Worm (Caenorhabditis elegans) whole organism, L4 larva: ENCODE data around the gene R03G8.3.
A peak's percentile ranks its signal among the peaks of the same experiment; 100 is the strongest.

Experiments used
- D1046.2 ChIP-seq: fragments of 200-800 bp; sonication (Bioruptor generic); IDR thresholded peaks from 2 replicates; pipeline ENCODE4 v1.3.6; 2022; ENCODE audit warnings: missing genetic modification characterization, missing compliant biosample characterization
- F37D6.2 ChIP-seq: sonication (generic microtip); optimal IDR thresholded peaks from 2 replicates; lab custom pipeline; 2016; ENCODE audit warnings: mild to moderate bottlenecking, missing genetic modification characterization, missing compliant biosample characterization
- F44E2.7 ChIP-seq: fragments of 200-800 bp; sonication (Bioruptor generic); IDR thresholded peaks from 2 replicates; pipeline ENCODE4 v2.1.2; 2022; ENCODE audit warnings: missing genetic modification characterization, missing compliant biosample characterization
- R02D3.7 ChIP-seq: fragments of 150-350 bp; sonication (generic microtip); optimal IDR thresholded peaks from 3 replicates; lab custom pipeline; 2014; ENCODE audit warnings: missing biosample characterization, missing genetic modification characterization
- Y105C5A.15 ChIP-seq: fragments of 200-800 bp; sonication (Bioruptor generic); IDR thresholded peaks from 2 replicates; pipeline ENCODE4 v1.3.6; 2022; ENCODE audit warnings: missing genetic modification characterization, missing compliant biosample characterization
- Y5F2A.4 ChIP-seq: fragments of 200-800 bp; sonication (Bioruptor generic); optimal IDR thresholded peaks from 2 replicates; lab custom pipeline; 2018; ENCODE audit warnings: mild to moderate bottlenecking, missing genetic modification characterization, missing compliant biosample characterization
- ZK337.2 ChIP-seq: fragments of 200-800 bp; sonication (Bioruptor generic); IDR thresholded peaks from 2 replicates; pipeline ENCODE4 v1.3.6; 2022; ENCODE audit warnings: missing genetic modification reagents, missing genetic modification characterization, missing compliant biosample characterization
- ama-1 ChIP-seq: fragments of 150-350 bp; optimal IDR thresholded peaks from 2 replicates; lab custom pipeline; 2014; ENCODE audit warnings: inconsistent platforms, mixed read lengths
- arid-1 ChIP-seq: fragments of 200-800 bp; sonication (Bioruptor generic); conservative IDR thresholded peaks from 2 replicates; pipeline ENCODE4 v1.3.6; 2022; ENCODE audit warnings: missing genetic modification reagents, missing genetic modification characterization, missing compliant biosample characterization
- ceh-20 ChIP-seq: fragments of 200-800 bp; sonication (Bioruptor generic); IDR thresholded peaks from 2 replicates; pipeline ENCODE4 v1.3.6; 2022; ENCODE audit warnings: missing genetic modification reagents, missing genetic modification characterization, missing compliant biosample characterization
- ceh-44 ChIP-seq: fragments of 200-800 bp; sonication (Bioruptor generic); IDR thresholded peaks from 2 replicates; pipeline ENCODE4 v1.3.6; 2022; ENCODE audit warnings: missing genetic modification reagents, missing genetic modification characterization, missing compliant biosample characterization
- ceh-62 ChIP-seq: sonication (generic microtip); optimal IDR thresholded peaks from 2 replicates; lab custom pipeline; 2017; ENCODE audit warnings: missing biosample characterization, missing genetic modification characterization
- ceh-82 ChIP-seq: sonication (generic microtip); optimal IDR thresholded peaks from 2 replicates; lab custom pipeline; 2017; ENCODE audit warnings: missing biosample characterization, missing genetic modification characterization
- ces-1 ChIP-seq: fragments of 150-350 bp; sonication (generic microtip); optimal IDR thresholded peaks from 4 replicates; lab custom pipeline; 2014; ENCODE audit warnings: missing biosample characterization, missing genetic modification reagents, missing genetic modification characterization
- cey-2 ChIP-seq: sonication (generic microtip); optimal IDR thresholded peaks from 3 replicates; lab custom pipeline; 2017; ENCODE audit warnings: missing genetic modification characterization, mild to moderate bottlenecking, missing compliant biosample characterization, antibody characterized with exemption, borderline replicate concordance; ENCODE audit not compliant: insufficient read depth
- daf-16 ChIP-seq, 3 experiments: sonication (generic microtip); optimal IDR thresholded peaks; 2 replicates each; lab custom pipeline; 2016 to 2017; ENCODE audit warnings: missing genetic modification characterization in 3 of 3, missing genetic modification reagents in 3 of 3, mild to moderate bottlenecking in 2 of 3, missing compliant biosample characterization in 2 of 3, missing biosample characterization in 1 of 3, moderate library complexity in 1 of 3
- dmd-6 ChIP-seq: fragments of 200-800 bp; sonication (Bioruptor generic); IDR thresholded peaks from 2 replicates; pipeline ENCODE4 v1.3.6; 2022; ENCODE audit warnings: missing genetic modification reagents, missing genetic modification characterization, missing compliant biosample characterization
- dmd-8 ChIP-seq: fragments of 200-800 bp; sonication (Bioruptor generic); IDR thresholded peaks from 2 replicates; pipeline ENCODE4 v1.3.6; 2022; ENCODE audit warnings: missing genetic modification characterization, missing compliant biosample characterization
- dpl-1 ChIP-seq: fragments of 150-350 bp; optimal IDR thresholded peaks from 2 replicates; lab custom pipeline; 2014; ENCODE audit warnings: missing biosample characterization, missing genetic modification reagents, missing genetic modification characterization
- fos-1 ChIP-seq: fragments of 150-350 bp; optimal IDR thresholded peaks from 2 replicates; lab custom pipeline; 2014; ENCODE audit warnings: missing biosample characterization, missing genetic modification characterization
- hlh-11 ChIP-seq: fragments of 200-800 bp; sonication (Bioruptor generic); optimal IDR thresholded peaks from 2 replicates; lab custom pipeline; 2018; ENCODE audit warnings: mild to moderate bottlenecking, missing genetic modification characterization, missing compliant biosample characterization
- hmg-1.1 ChIP-seq: fragments of 200-800 bp; sonication (Bioruptor generic); IDR thresholded peaks from 2 replicates; pipeline ENCODE4 v1.3.6; 2022; ENCODE audit warnings: missing genetic modification reagents, missing genetic modification characterization, missing compliant biosample characterization
- lin-29 ChIP-seq: fragments of 200-800 bp; sonication (Bioruptor generic); IDR thresholded peaks from 2 replicates; pipeline ENCODE4 v1.3.6; 2022; ENCODE audit warnings: missing genetic modification reagents, missing genetic modification characterization, missing compliant biosample characterization
- lin-39 ChIP-seq: fragments of 150-350 bp; optimal IDR thresholded peaks from 2 replicates; lab custom pipeline; 2014; ENCODE audit warnings: missing biosample characterization, missing genetic modification reagents, missing genetic modification characterization
- mdl-1 ChIP-seq, 2 experiments: fragments of 150-350 bp in 1 of 2; sonication (generic microtip) in 1 of 2; optimal IDR thresholded peaks; 2 replicates each; lab custom pipeline; 2014 to 2017; ENCODE audit warnings: missing biosample characterization in 2 of 2, missing genetic modification characterization in 2 of 2
- mdt-29 ChIP-seq: fragments of 200-800 bp; sonication (Bioruptor generic); IDR thresholded peaks from 2 replicates; pipeline ENCODE4 v1.3.6; 2022; ENCODE audit warnings: missing genetic modification reagents, missing genetic modification characterization, missing compliant biosample characterization
- mes-2 ChIP-seq: sonication (generic microtip); optimal IDR thresholded peaks from 2 replicates; lab custom pipeline; 2016; ENCODE audit warnings: missing genotype, mild to moderate bottlenecking, missing genetic modification characterization, missing compliant biosample characterization; ENCODE audit not compliant: poor library complexity, severe bottlenecking
- mxl-3 ChIP-seq: fragments of 200-800 bp; sonication (Bioruptor generic); optimal IDR thresholded peaks from 2 replicates; lab custom pipeline; 2018; ENCODE audit warnings: mild to moderate bottlenecking, missing genetic modification characterization, missing compliant biosample characterization
- nhr-10 ChIP-seq: fragments of 150-350 bp; optimal IDR thresholded peaks from 2 replicates; lab custom pipeline; 2014; ENCODE audit warnings: missing biosample characterization, missing genetic modification characterization
- nhr-102 ChIP-seq: sonication (generic microtip); optimal IDR thresholded peaks from 2 replicates; lab custom pipeline; 2016; ENCODE audit warnings: mild to moderate bottlenecking, missing genetic modification characterization, moderate library complexity, missing compliant biosample characterization
- nhr-11 ChIP-seq: fragments of 150-350 bp; optimal IDR thresholded peaks from 2 replicates; lab custom pipeline; 2014; ENCODE audit warnings: missing biosample characterization, missing genetic modification characterization
- nhr-41 ChIP-seq: fragments of 200-800 bp; sonication (Bioruptor generic); IDR thresholded peaks from 2 replicates; pipeline ENCODE4 v1.3.6; 2022; ENCODE audit warnings: missing genetic modification reagents, missing genetic modification characterization, missing compliant biosample characterization
- nhr-76 ChIP-seq: fragments of 150-350 bp; optimal IDR thresholded peaks from 2 replicates; lab custom pipeline; 2014; ENCODE audit warnings: missing biosample characterization, missing genetic modification characterization
- nhr-77 ChIP-seq: fragments of 150-350 bp; optimal IDR thresholded peaks from 2 replicates; lab custom pipeline; 2014; ENCODE audit warnings: missing biosample characterization, missing genetic modification characterization
- pqm-1 ChIP-seq: sonication (generic microtip); optimal IDR thresholded peaks from 2 replicates; lab custom pipeline; 2017; ENCODE audit warnings: missing biosample characterization, missing genetic modification characterization
- rbr-2 ChIP-seq: sonication (generic microtip); optimal IDR thresholded peaks from 2 replicates; lab custom pipeline; 2016; ENCODE audit warnings: missing genotype, missing genetic modification characterization, missing compliant biosample characterization
- saeg-2 ChIP-seq: fragments of 200-800 bp; sonication (Bioruptor generic); IDR thresholded peaks from 2 replicates; pipeline ENCODE4 v1.3.6; 2022; ENCODE audit warnings: missing genetic modification reagents, missing genetic modification characterization, missing compliant biosample characterization
- skn-1 ChIP-seq: fragments of 150-350 bp; optimal IDR thresholded peaks from 2 replicates; lab custom pipeline; 2014; ENCODE audit warnings: missing biosample characterization, missing genetic modification characterization
- snpc-4 ChIP-seq: fragments of 150-350 bp; optimal IDR thresholded peaks from 2 replicates; lab custom pipeline; 2014; ENCODE audit warnings: missing biosample characterization, missing genetic modification characterization
- spr-1 ChIP-seq: sonication (generic microtip); optimal IDR thresholded peaks from 2 replicates; lab custom pipeline; 2016; ENCODE audit warnings: mild to moderate bottlenecking, missing genetic modification characterization, missing compliant biosample characterization
- spr-3 ChIP-seq: fragments of 200-800 bp; sonication (Bioruptor generic); optimal IDR thresholded peaks from 2 replicates; lab custom pipeline; 2018; ENCODE audit warnings: mild to moderate bottlenecking, missing genetic modification characterization, missing compliant biosample characterization
- tra-1 ChIP-seq: fragments of 200-800 bp; sonication (Bioruptor generic); IDR thresholded peaks from 2 replicates; pipeline ENCODE4 v1.3.6; 2022; ENCODE audit warnings: missing genetic modification reagents, missing genetic modification characterization, missing compliant biosample characterization
- unc-130 ChIP-seq: sonication (generic microtip); optimal IDR thresholded peaks from 2 replicates; lab custom pipeline; 2016; ENCODE audit warnings: missing genetic modification reagents, missing genetic modification characterization, missing compliant biosample characterization
- unc-62 ChIP-seq, 3 experiments: fragments of 150-350 bp in 1 of 3; sonication (generic microtip); optimal IDR thresholded peaks in 2 of 3; peaks in 1 of 3; 1 replicate in 1 of 3; 2 replicates in 2 of 3; lab custom pipeline; 2014 to 2017; ENCODE audit warnings: missing biosample characterization in 3 of 3, missing genetic modification characterization in 3 of 3, missing genetic modification reagents in 3 of 3, missing genotype in 1 of 3
- vab-7 ChIP-seq: fragments of 200-800 bp; sonication (Bioruptor generic); IDR thresholded peaks from 2 replicates; pipeline ENCODE4 v1.3.6; 2022; ENCODE audit warnings: missing genetic modification reagents, missing genetic modification characterization, missing compliant biosample characterization
- zfp-2 ChIP-seq: sonication (generic microtip); optimal IDR thresholded peaks from 2 replicates; lab custom pipeline; 2016; ENCODE audit warnings: mild to moderate bottlenecking, missing genetic modification characterization, missing compliant biosample characterization
- zfp-3 ChIP-seq: fragments of 200-800 bp; sonication (Bioruptor generic); conservative IDR thresholded peaks from 2 replicates; pipeline ENCODE4 v1.3.6; 2022; ENCODE audit warnings: missing genetic modification reagents, missing genetic modification characterization, missing compliant biosample characterization
- ztf-11 ChIP-seq: fragments of 150-350 bp; optimal IDR thresholded peaks from 2 replicates; lab custom pipeline; 2014; ENCODE audit warnings: missing biosample characterization, missing genetic modification characterization

R03G8.3 gene

ce11 chrX:13108664-13109063 is 17.9 kb downstream of the R03G8.3 start (continued):
- TF ChIP-seq nhr-76 (tag; lab: Kevin White, UChicago), result no peak
- no peak for TF ChIP-seq mes-2
- TF ChIP-seq Y5F2A.4 (GFP tag; lab: Kevin White, UChicago), result no peak
- peak; percentile 29; the same call in 1 of the 2 replicates for TF ChIP-seq hmg-1.1 (GFP tag; lab: Robert Waterston, UW)
- TF ChIP-seq vab-7 (GFP tag; lab: Robert Waterston, UW), result no peak
- TF ChIP-seq mdt-29 (GFP tag; lab: Robert Waterston, UW), result no peak
- TF ChIP-seq F44E2.7 (GFP tag; lab: Robert Waterston, UW), result no peak
- TF ChIP-seq Y105C5A.15 (GFP tag; lab: Robert Waterston, UW), result no peak
- TF ChIP-seq nhr-77 (tag; lab: Kevin White, UChicago), result no peak
- no peak for TF ChIP-seq ceh-62 (tag; lab: Kevin White, UChicago)

ce11 chrX:13110004-13110403 is 19.2 kb downstream of the R03G8.3 start:
- no peak for TF ChIP-seq pqm-1 (tag; lab: Kevin White, UChicago)
- TF ChIP-seq F44E2.7 (GFP tag; lab: Robert Waterston, UW), result no peak
- no peak for TF ChIP-seq zfp-2 (tag; lab: Kevin White, UChicago)
- no peak for TF ChIP-seq zfp-3 (GFP tag; lab: Robert Waterston, UW)
- no peak for TF ChIP-seq nhr-11
- no peak for TF ChIP-seq spr-3
- TF ChIP-seq ces-1, result no peak
- no peak for TF ChIP-seq lin-39 (tag; lab: Kevin White, UChicago)
- no peak for TF ChIP-seq unc-130
- TF ChIP-seq dpl-1, result no peak
- TF ChIP-seq, all 104 proteins: peak for 0

ce11 chrX:13112664-13113063 is 21.9 kb downstream of the R03G8.3 start:
- TF ChIP-seq F37D6.2 (no peak), rbr-2 (tag; lab: Kevin White, UChicago) (no peak), ceh-20 (GFP tag; lab: Robert Waterston, UW) (no peak), spr-1 (tag; lab: Kevin White, UChicago) (no peak), ama-1 (lab: Kevin White, UChicago) (no peak), snpc-4 (tag; lab: Kevin White, UChicago) (no peak), unc-62 (GFP tag; optimal IDR thresholded peaks at IDR 0.05 in 1 of 2; lab: Kevin White, UChicago) (no peak), unc-62 (tag; optimal IDR thresholded peaks at IDR 0.05; lab: Kevin White, UChicago) (no peak), ceh-82 (tag; lab: Kevin White, UChicago) (no peak), tra-1 (GFP tag; lab: Robert Waterston, UW) (no peak), lin-29 (GFP tag; lab: Robert Waterston, UW) (no peak), ceh-44 (GFP tag; lab: Robert Waterston, UW) (no peak), hlh-11 (tag; lab: Kevin White, UChicago) (no peak), nhr-77 (tag; lab: Kevin White, UChicago) (no peak), D1046.2 (GFP tag; lab: Robert Waterston, UW) (no peak), nhr-41 (GFP tag; lab: Robert Waterston, UW) (no peak), fos-1 (tag; lab: Kevin White, UChicago) (no peak), nhr-102 (no peak), dmd-6 (no peak), cey-2 (tag; lab: Kevin White, UChicago) (no peak)
- TF ChIP-seq, all 104 proteins: peak for 0

- no peak for TF ChIP-seq R02D3.7 (tag; lab: Kevin White, UChicago)
- no peak for TF ChIP-seq nhr-10 (tag; lab: Kevin White, UChicago)
- TF ChIP-seq arid-1 (GFP tag; lab: Robert Waterston, UW), result no peak
- TF ChIP-seq dmd-8 (GFP tag; lab: Robert Waterston, UW), result no peak
- TF ChIP-seq nhr-41 (GFP tag; lab: Robert Waterston, UW), result no peak
- TF ChIP-seq unc-62 (GFP tag; optimal IDR thresholded peaks at IDR 0.05 in 1 of 2; lab: Kevin White, UChicago), result peak in 1 of 2 experiments; percentile 87
- no peak for TF ChIP-seq unc-62 (tag; optimal IDR thresholded peaks at IDR 0.05; lab: Kevin White, UChicago)
- TF ChIP-seq saeg-2, result no peak
- TF ChIP-seq mxl-3 (GFP tag; lab: Kevin White, UChicago), result peak; percentile 78
- no peak for TF ChIP-seq skn-1
- TF ChIP-seq ztf-11 (tag; lab: Kevin White, UChicago), result no peak
- no peak for TF ChIP-seq daf-16 (GFP tag; optimal IDR thresholded peaks at IDR 0.05; lab: Kevin White, UChicago)
- TF ChIP-seq daf-16 (tag; optimal IDR thresholded peaks at IDR 0.05; lab: Kevin White, UChicago), result no peak
- no peak for TF ChIP-seq ZK337.2
- TF ChIP-seq pqm-1 (tag; lab: Kevin White, UChicago), result no peak
- peak in 1 of 2 experiments; percentile 36 for TF ChIP-seq mdl-1 (tag; optimal IDR thresholded peaks at IDR 0.05; lab: Kevin White, UChicago)
Measured at ce11 chrX:13113457-13113856, 22.7 kb downstream of the R03G8.3 start, which contains the start of gene F17H10.2. TSS of gene F17H10.2 (plus strand) at chrX:13113772.
